Worm (Caenorhabditis elegans) whole organism, L3 larva: Measurements from ENCODE around the gene C26H9A.4.

Experiments
- R02D3.7 ChIP-seq: fragments of 150-350 bp; optimal IDR thresholded peaks from 2 replicates; lab custom pipeline; 2014; ENCODE audit warnings: missing biosample characterization, missing genetic modification characterization
- ZK546.5 ChIP-seq: sonication (generic microtip); optimal IDR thresholded peaks from 2 replicates; lab custom pipeline; 2017; ENCODE audit warnings: missing biosample characterization, missing genetic modification characterization
- aly-2 ChIP-seq: fragments of 150-350 bp; optimal IDR thresholded peaks from 2 replicates; lab custom pipeline; 2014; ENCODE audit warnings: missing biosample characterization, missing genetic modification characterization
- ama-1 ChIP-seq: fragments of 150-350 bp; optimal IDR thresholded peaks from 2 replicates; lab custom pipeline; 2018
- ceh-16 ChIP-seq: sonication (generic microtip); optimal IDR thresholded peaks from 2 replicates; lab custom pipeline; 2017; ENCODE audit warnings: missing biosample characterization, missing genetic modification characterization
- ceh-28 ChIP-seq: fragments of 150-350 bp; optimal IDR thresholded peaks from 2 replicates; lab custom pipeline; 2014; ENCODE audit warnings: missing biosample characterization, missing genetic modification reagents, missing genetic modification characterization
- ceh-82 ChIP-seq: fragments of 150-350 bp; optimal IDR thresholded peaks from 2 replicates; lab custom pipeline; 2014; ENCODE audit warnings: missing biosample characterization, missing genetic modification characterization
- ceh-9 ChIP-seq: sonication (generic microtip); optimal IDR thresholded peaks from 2 replicates; lab custom pipeline; 2018; ENCODE audit warnings: missing biosample characterization, missing genetic modification characterization
- daf-12 ChIP-seq: fragments of 150-350 bp; optimal IDR thresholded peaks from 2 replicates; lab custom pipeline; 2014; ENCODE audit warnings: missing biosample characterization, missing genetic modification reagents, missing genetic modification characterization
- egl-27 ChIP-seq: sonication (generic microtip); optimal IDR thresholded peaks from 4 replicates; lab custom pipeline; 2017; ENCODE audit warnings: missing biosample characterization, missing genetic modification reagents, missing genetic modification characterization
- elt-2 ChIP-seq: sonication (generic microtip); optimal IDR thresholded peaks from 2 replicates; lab custom pipeline; 2016; ENCODE audit warnings: missing genetic modification reagents, mild to moderate bottlenecking, missing genetic modification characterization, missing compliant biosample characterization
- eor-1 ChIP-seq, 2 experiments: fragments of 150-350 bp; optimal IDR thresholded peaks; 2 replicates each; lab custom pipeline; 2014 to 2018; ENCODE audit warnings: missing biosample characterization in 2 of 2, missing genetic modification characterization in 2 of 2
- fkh-10 ChIP-seq: sonication (generic microtip); optimal IDR thresholded peaks from 2 replicates; lab custom pipeline; 2017; ENCODE audit warnings: missing biosample characterization, missing genetic modification reagents, missing genetic modification characterization
- fkh-2 ChIP-seq: fragments of 150-350 bp; optimal IDR thresholded peaks from 2 replicates; lab custom pipeline; 2014; ENCODE audit warnings: missing biosample characterization, missing genetic modification reagents, missing genetic modification characterization
- fos-1 ChIP-seq: fragments of 150-350 bp; optimal IDR thresholded peaks from 2 replicates; lab custom pipeline; 2014; ENCODE audit warnings: missing biosample characterization, missing genetic modification characterization
- hmg-11 ChIP-seq: sonication (generic microtip); optimal IDR thresholded peaks from 2 replicates; lab custom pipeline; 2016; ENCODE audit warnings: missing genetic modification characterization, missing compliant biosample characterization
- jun-1 ChIP-seq: fragments of 150-350 bp; optimal IDR thresholded peaks from 2 replicates; lab custom pipeline; 2014; ENCODE audit warnings: missing biosample characterization, missing genetic modification reagents, missing genetic modification characterization
- lin-15B ChIP-seq: fragments of 150-350 bp; optimal IDR thresholded peaks from 2 replicates; lab custom pipeline; 2014; ENCODE audit warnings: missing biosample characterization, missing genetic modification characterization
- lin-39 ChIP-seq: fragments of 150-350 bp; optimal IDR thresholded peaks from 2 replicates; lab custom pipeline; 2018; ENCODE audit warnings: missing biosample characterization, missing genetic modification reagents, missing genetic modification characterization
- mml-1 ChIP-seq: fragments of 150-350 bp; sonication (generic microtip); optimal IDR thresholded peaks from 3 replicates; lab custom pipeline; 2014; ENCODE audit warnings: missing biosample characterization, missing genetic modification characterization
- nfya-1 ChIP-seq: sonication (generic microtip); optimal IDR thresholded peaks from 2 replicates; lab custom pipeline; 2017; ENCODE audit warnings: missing genetic modification characterization, mild to moderate bottlenecking, missing compliant biosample characterization, antibody characterized with exemption, moderate library complexity; ENCODE audit not compliant: insufficient read depth
- nhr-11 ChIP-seq: fragments of 150-350 bp; optimal IDR thresholded peaks from 2 replicates; lab custom pipeline; 2014; ENCODE audit warnings: missing biosample characterization, missing genetic modification characterization
- nhr-23 ChIP-seq: fragments of 150-350 bp; optimal IDR thresholded peaks from 2 replicates; lab custom pipeline; 2014; ENCODE audit warnings: missing biosample characterization, missing genetic modification reagents, missing genetic modification characterization
- nhr-237 ChIP-seq: fragments of 150-350 bp; optimal IDR thresholded peaks from 2 replicates; lab custom pipeline; 2014; ENCODE audit warnings: missing biosample characterization, missing genetic modification characterization
- nhr-25 ChIP-seq: sonication (generic microtip); optimal IDR thresholded peaks from 2 replicates; lab custom pipeline; 2017; ENCODE audit warnings: missing biosample characterization, missing genetic modification characterization
- nhr-28 ChIP-seq: fragments of 150-350 bp; optimal IDR thresholded peaks from 2 replicates; lab custom pipeline; 2014; ENCODE audit warnings: missing biosample characterization, missing genetic modification characterization
- nhr-43 ChIP-seq: sonication (generic microtip); optimal IDR thresholded peaks from 2 replicates; lab custom pipeline; 2016; ENCODE audit warnings: mild to moderate bottlenecking, missing genetic modification characterization, missing compliant biosample characterization; ENCODE audit not compliant: poor library complexity, severe bottlenecking
- nhr-67 ChIP-seq: fragments of 150-350 bp; optimal IDR thresholded peaks from 2 replicates; lab custom pipeline; 2014; ENCODE audit warnings: missing biosample characterization, missing genetic modification characterization
- nhr-76 ChIP-seq: fragments of 150-350 bp; sonication (generic microtip); optimal IDR thresholded peaks from 5 replicates; lab custom pipeline; 2014; ENCODE audit warnings: missing biosample characterization, missing genetic modification characterization
- nhr-77 ChIP-seq: fragments of 150-350 bp; optimal IDR thresholded peaks from 2 replicates; lab custom pipeline; 2014; ENCODE audit warnings: missing biosample characterization, missing genetic modification characterization
- pha-4 ChIP-seq: fragments of 150-350 bp; optimal IDR thresholded peaks from 2 replicates; lab custom pipeline; 2014; ENCODE audit warnings: missing biosample characterization, missing genetic modification reagents, missing genetic modification characterization
- pqm-1 ChIP-seq: fragments of 150-350 bp; optimal IDR thresholded peaks from 2 replicates; lab custom pipeline; 2017; ENCODE audit warnings: missing biosample characterization, missing genetic modification characterization, inconsistent platforms
- sea-2 ChIP-seq: fragments of 150-350 bp; sonication (generic microtip); optimal IDR thresholded peaks from 4 replicates; lab custom pipeline; 2014; ENCODE audit warnings: missing biosample characterization, missing genetic modification reagents, missing genetic modification characterization
- skn-1 ChIP-seq: fragments of 150-350 bp; optimal IDR thresholded peaks from 2 replicates; lab custom pipeline; 2014; ENCODE audit warnings: missing biosample characterization, missing genetic modification characterization
- snpc-4 ChIP-seq: fragments of 150-350 bp; optimal IDR thresholded peaks from 2 replicates; lab custom pipeline; 2014; ENCODE audit warnings: missing biosample characterization, missing genetic modification characterization
- unc-39 ChIP-seq: sonication (generic microtip); optimal IDR thresholded peaks from 4 replicates; lab custom pipeline; 2017; ENCODE audit warnings: missing biosample characterization, missing genetic modification characterization
- ztf-11 ChIP-seq: fragments of 150-350 bp; optimal IDR thresholded peaks from 2 replicates; lab custom pipeline; 2014; ENCODE audit warnings: missing biosample characterization, missing genetic modification characterization

Gene C26H9A.4

DNA sequence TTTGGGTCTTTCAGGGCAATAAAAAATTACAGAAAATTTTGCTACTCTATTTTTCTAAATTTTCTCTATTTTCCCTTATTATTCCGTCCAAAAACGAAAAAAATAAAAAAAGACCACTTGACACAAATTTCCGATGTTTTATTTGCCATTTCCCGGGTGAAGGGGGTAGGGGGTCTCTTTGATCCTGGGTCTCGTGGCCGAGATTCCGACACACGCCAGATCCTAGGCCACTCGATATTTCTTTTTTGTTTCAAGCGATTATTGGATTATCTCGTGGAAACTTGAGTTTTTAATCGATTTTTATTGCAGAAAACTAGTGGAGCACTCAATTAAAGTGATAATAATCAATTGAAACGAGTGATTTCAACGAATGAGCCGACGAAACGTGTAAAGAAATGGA is at the start of gene C26H9A.4, which contains the start of gene wdfy-3:
C26H9A.4 (plus strand) TSS at position 317 of the 400 bp plus-strand sequence.
wdfy-3 (plus strand) TSS at position 308 of the 400 bp plus-strand sequence.
- TF ChIP-seq nhr-23 (tag; lab: Kevin White, UChicago) (no peak), lin-39 (tag; lab: Kevin White, UChicago) (no peak), eor-1 (tag; optimal IDR thresholded peaks at IDR 0.05; lab: Kevin White, UChicago) (no peak), jun-1 (tag; lab: Kevin White, UChicago) (no peak), pha-4 (tag; lab: Kevin White, UChicago) (no peak), mml-1 (no peak), elt-2 (tag; lab: Kevin White, UChicago) (no peak), nhr-43 (tag; lab: Kevin White, UChicago) (no peak), unc-39 (tag; lab: Kevin White, UChicago) (no peak), nhr-25 (tag; lab: Kevin White, UChicago) (no peak), ZK546.5 (tag; lab: Kevin White, UChicago) (no peak), ceh-16 (tag; lab: Kevin White, UChicago) (no peak), lin-15B (tag; lab: Kevin White, UChicago) (peak; percentile 35), daf-12 (tag; lab: Kevin White, UChicago) (no peak), pqm-1 (tag; lab: Kevin White, UChicago) (no peak), nhr-76 (no peak), ceh-28 (tag; lab: Kevin White, UChicago) (no peak), hmg-11 (peak; percentile 45), nhr-237 (tag; lab: Kevin White, UChicago) (no peak), nfya-1 (tag; lab: Kevin White, UChicago) (peak; percentile 11), egl-27 (tag; lab: Kevin White, UChicago) (no peak), nhr-77 (tag; lab: Kevin White, UChicago) (no peak), ceh-9 (tag; lab: Kevin White, UChicago) (no peak), snpc-4 (tag; lab: Kevin White, UChicago) (peak; percentile 3), fkh-10 (GFP tag; lab: Kevin White, UChicago) (no peak), aly-2 (no peak), ztf-11 (tag; lab: Kevin White, UChicago) (no peak), nhr-28 (tag; lab: Kevin White, UChicago) (no peak), fkh-2 (tag; lab: Kevin White, UChicago) (no peak), skn-1 (no peak), ceh-82 (tag; lab: Kevin White, UChicago) (no peak), nhr-11 (tag; lab: Kevin White, UChicago) (no peak), R02D3.7 (no peak)

DNA sequence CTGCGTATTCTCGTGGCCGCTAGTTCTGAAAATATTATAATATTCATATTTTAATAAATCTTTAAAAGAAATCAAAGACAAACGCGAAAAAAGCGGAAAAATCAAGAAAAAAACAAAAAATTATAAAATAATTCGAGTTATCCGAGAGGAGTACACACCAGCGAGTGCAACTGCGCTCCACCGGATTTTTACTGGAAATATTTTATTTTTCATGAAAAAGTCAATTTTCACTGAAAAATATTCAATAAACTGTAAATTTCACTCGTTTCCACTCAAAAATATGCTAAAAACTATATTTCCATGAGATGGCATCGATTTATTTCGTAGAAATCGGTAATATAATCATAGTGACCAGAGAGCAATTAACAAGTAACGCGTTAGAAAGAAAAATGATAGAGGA is 47.8 kb upstream of the C26H9A.4 start, which contains the start of gene Y55D9A.2:
Y55D9A.2 (minus strand) TSS at position 31 of the 400 bp plus-strand sequence.
- TF ChIP-seq sea-2 (no peak), lin-15B (tag; lab: Kevin White, UChicago) (peak; percentile 79), eor-1 (tag; optimal IDR thresholded peaks at IDR 0.05; lab: Kevin White, UChicago) (no peak), elt-2 (tag; lab: Kevin White, UChicago) (peak; percentile 14), snpc-4 (tag; lab: Kevin White, UChicago) (peak; percentile 15), fos-1 (tag; lab: Kevin White, UChicago) (no peak), nfya-1 (tag; lab: Kevin White, UChicago) (peak; percentile 38), nhr-25 (tag; lab: Kevin White, UChicago) (peak; percentile 11), lin-39 (tag; lab: Kevin White, UChicago) (no peak), nhr-28 (tag; lab: Kevin White, UChicago) (no peak), pha-4 (tag; lab: Kevin White, UChicago) (peak; percentile 57), nhr-67 (tag; lab: Kevin White, UChicago) (no peak)

DNA sequence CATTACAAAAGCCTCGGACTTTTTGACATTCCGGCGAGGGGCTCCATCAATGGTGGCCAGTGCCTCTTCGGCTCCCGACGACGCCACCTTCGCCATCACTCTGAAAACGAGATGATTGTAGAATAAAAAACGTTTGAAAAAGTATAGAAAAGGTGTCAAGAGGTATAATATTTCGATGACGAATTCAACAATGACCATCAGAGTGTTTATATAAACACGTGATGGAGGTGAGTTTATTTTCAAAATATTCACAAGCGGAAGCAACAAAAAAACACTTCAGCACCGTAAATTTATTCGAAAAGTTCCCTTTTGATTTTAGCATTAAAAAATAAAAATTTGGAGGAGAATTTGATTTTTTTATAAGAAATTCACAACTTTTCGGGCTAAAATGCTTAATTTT is 38.6 kb upstream of the C26H9A.4 start, which contains the start of gene efa-6:
efa-6 (minus strand) TSS at position 101 of the 400 bp plus-strand sequence.
- TF ChIP-seq ama-1 (lab: Kevin White, UChicago): no peak
- no peak for TF ChIP-seq ceh-82 (tag; lab: Kevin White, UChicago)
